Worm (Caenorhabditis elegans): Measurements from ENCODE around the gene R08B4.3.
A peak's percentile ranks its signal among the peaks of the same experiment; 100 is the strongest.

Gene R08B4.3

ce11 chrX:11095480-11095879 lies 25.3 kb downstream of the R08B4.3 start (continued):
- peak; percentile 92 for TF ChIP-seq tbx-2 (tag; optimal IDR thresholded peaks at IDR 0.05)
- no peak for TF ChIP-seq nhr-67 (tag; optimal IDR thresholded peaks at IDR 0.05)

ce11 chrX:11093985-11094593 lies 26.7 kb downstream of the R08B4.3 start:
- TF ChIP-seq nhr-77 (tag; optimal IDR thresholded peaks at IDR 0.05) (peak; percentile 100), tbx-2 (tag; optimal IDR thresholded peaks at IDR 0.05) (peak; percentile 99), ceh-82 (tag; optimal IDR thresholded peaks at IDR 0.05) (peak; percentile 100), hmg-11 (tag; optimal IDR thresholded peaks at IDR 0.05) (peak; percentile 99), elt-3 (tag; optimal IDR thresholded peaks at IDR 0.05) (peak; percentile 98 to 100 (median 100)), mdl-1 (tag; optimal IDR thresholded peaks at IDR 0.05) (peak; percentile 91), nhr-237 (tag; optimal IDR thresholded peaks at IDR 0.05) (peak; percentile 100), R02D3.7 (tag; optimal IDR thresholded peaks at IDR 0.05) (peak; percentile 97), eor-1 (tag; optimal IDR thresholded peaks at IDR 0.05) (peak in 1 of 2 experiments; percentile 87), nhr-43 (tag; optimal IDR thresholded peaks at IDR 0.05; ENCODE audit: poor library complexity, severe bottlenecking) (peak; percentile 99), lsy-12 (tag; optimal IDR thresholded peaks at IDR 0.05) (peak; percentile 99), ZK546.5 (tag; optimal IDR thresholded peaks at IDR 0.05) (peak; percentile 77), nhr-67 (tag; optimal IDR thresholded peaks at IDR 0.05) (peak; percentile 77), daf-12 (tag; optimal IDR thresholded peaks at IDR 0.05) (peak; percentile 100), fkh-2 (tag; optimal IDR thresholded peaks at IDR 0.05) (peak; percentile 99), ceh-28 (tag; optimal IDR thresholded peaks at IDR 0.05) (peak; percentile 100), mml-1 (tag; optimal IDR thresholded peaks at IDR 0.05) (no peak), nhr-28 (tag; optimal IDR thresholded peaks at IDR 0.05) (peak; percentile 99), fos-1 (tag; optimal IDR thresholded peaks at IDR 0.05) (peak; percentile 98), elt-1 (tag; optimal IDR thresholded peaks at IDR 0.05) (peak; percentile 75), aly-2 (tag; optimal IDR thresholded peaks at IDR 0.05) (peak; percentile 99), ceh-9 (tag; optimal IDR thresholded peaks at IDR 0.05) (peak; percentile 97), elt-2 (tag; optimal IDR thresholded peaks at IDR 0.05) (peak; percentile 90), jun-1 (tag; optimal IDR thresholded peaks at IDR 0.05) (peak; percentile 100), ztf-11 (tag; optimal IDR thresholded peaks at IDR 0.05) (peak; percentile 79), egl-5 (tag; optimal IDR thresholded peaks at IDR 0.05) (peak; percentile 100), pqm-1 (tag; optimal IDR thresholded peaks at IDR 0.05) (peak; percentile 92), nhr-12 (tag; optimal IDR thresholded peaks at IDR 0.05) (peak; percentile 58), ama-1 (optimal IDR thresholded peaks at IDR 0.05) (no peak), pha-4 (tag; optimal IDR thresholded peaks at IDR 0.05) (peak; percentile 99), ceh-16 (tag; optimal IDR thresholded peaks at IDR 0.05) (peak; percentile 88), zag-1 (tag; optimal IDR thresholded peaks at IDR 0.05) (peak; percentile 99), nhr-25 (tag; optimal IDR thresholded peaks at IDR 0.05) (peak; percentile 99), lin-15B (tag; optimal IDR thresholded peaks at IDR 0.05) (peak; percentile 56), sea-2 (GFP tag; optimal IDR thresholded peaks at IDR 0.05) (peak; percentile 32), ztf-4 (tag; optimal IDR thresholded peaks at IDR 0.05) (peak; percentile 94), skn-1 (tag; optimal IDR thresholded peaks at IDR 0.05) (peak; percentile 98), lin-39 (tag; optimal IDR thresholded peaks at IDR 0.05) (peak; percentile 99), nhr-23 (tag; optimal IDR thresholded peaks at IDR 0.05) (peak; percentile 100), nhr-11 (tag; optimal IDR thresholded peaks at IDR 0.05) (peak; percentile 99), snpc-4 (tag; optimal IDR thresholded peaks at IDR 0.05) (peak; percentile 95), fkh-10 (GFP tag; optimal IDR thresholded peaks at IDR 0.05) (peak; percentile 98), nhr-76 (tag; optimal IDR thresholded peaks at IDR 0.05) (peak; percentile 93), unc-62 (GFP tag; optimal IDR thresholded peaks at IDR 0.05) (peak; percentile 99), unc-39 (tag; optimal IDR thresholded peaks at IDR 0.05) (peak; percentile 75), egl-27 (tag; optimal IDR thresholded peaks at IDR 0.05) (peak; percentile 98), nfya-1 (tag; optimal IDR thresholded peaks at IDR 0.05; ENCODE audit: insufficient read depth) (peak; percentile 98)
